Worm (Caenorhabditis elegans) whole organism, young adult: ENCODE results near the gene pnc-1.
A peak's percentile ranks its signal among the peaks of the same experiment; 100 is the strongest.

Experiments
- B0261.1 ChIP-seq: sonication (generic microtip); optimal IDR thresholded peaks from 2 replicates; lab custom pipeline; 2016; ENCODE audit warnings: mild to moderate bottlenecking, missing genetic modification characterization, moderate library complexity, missing compliant biosample characterization
- C06A6.2 ChIP-seq: fragments of 200-800 bp; sonication (Bioruptor generic); conservative IDR thresholded peaks from 2 replicates; pipeline ENCODE4 v1.3.6; 2022; ENCODE audit warnings: missing genetic modification characterization, missing compliant biosample characterization
- F39B2.1 ChIP-seq: fragments of 200-800 bp; sonication (Bioruptor generic); IDR thresholded peaks from 2 replicates; pipeline ENCODE4 v1.3.6; 2022; ENCODE audit warnings: missing genetic modification reagents, missing genetic modification characterization, missing compliant biosample characterization
- F52B5.7 ChIP-seq: sonication (generic microtip); optimal IDR thresholded peaks from 2 replicates; lab custom pipeline; 2016; ENCODE audit warnings: mild to moderate bottlenecking, missing genetic modification characterization, missing compliant biosample characterization
- K11D2.4 ChIP-seq: fragments of 200-800 bp; sonication (Bioruptor generic); IDR thresholded peaks from 2 replicates; pipeline ENCODE4 v1.3.6; 2022; ENCODE audit warnings: missing genetic modification reagents, missing genetic modification characterization, missing compliant biosample characterization
- K12H6.12 ChIP-seq: fragments of 200-800 bp; sonication (Bioruptor generic); optimal IDR thresholded peaks from 2 replicates; lab custom pipeline; 2018; ENCODE audit warnings: mild to moderate bottlenecking, missing genetic modification characterization, missing compliant biosample characterization
- T26A5.8 ChIP-seq: sonication (generic microtip); optimal IDR thresholded peaks from 2 replicates; lab custom pipeline; 2016; ENCODE audit warnings: missing genetic modification characterization, missing compliant biosample characterization
- Y53F4B.3 ChIP-seq: fragments of 200-800 bp; sonication (Bioruptor generic); IDR thresholded peaks from 2 replicates; pipeline ENCODE4 v1.3.6; 2022; ENCODE audit warnings: missing genetic modification reagents, missing genetic modification characterization, missing compliant biosample characterization
- Y79H2A.3 ChIP-seq: fragments of 200-800 bp; sonication (Bioruptor generic); conservative IDR thresholded peaks from 2 replicates; pipeline ENCODE4 v1.3.6; 2022; ENCODE audit warnings: missing genetic modification reagents, missing genetic modification characterization, missing compliant biosample characterization
- athp-1 ChIP-seq: sonication (generic microtip); optimal IDR thresholded peaks from 2 replicates; lab custom pipeline; 2017; ENCODE audit warnings: mild to moderate bottlenecking, missing genetic modification characterization, missing compliant biosample characterization
- cebp-1 ChIP-seq, 2 experiments: fragments of 200-800 bp in 1 of 2; sonication (Bioruptor generic) in 1 of 2; sonication (generic microtip) in 1 of 2; IDR thresholded peaks in 1 of 2; optimal IDR thresholded peaks in 1 of 2; 2 replicates each; pipeline versions ENCODE4 v1.3.6 to Lab custom; 2017 to 2022; ENCODE audit warnings: missing compliant biosample characterization in 2 of 2, missing genetic modification characterization in 2 of 2, mild to moderate bottlenecking in 1 of 2, missing genetic modification reagents in 1 of 2, moderate library complexity in 1 of 2
- ceh-40 ChIP-seq: fragments of 200-800 bp; sonication (Bioruptor generic); IDR thresholded peaks from 2 replicates; pipeline ENCODE4 v1.3.6; 2022; ENCODE audit warnings: missing genetic modification characterization, missing compliant biosample characterization
- chd-7 ChIP-seq: sonication (generic microtip); optimal IDR thresholded peaks from 2 replicates; lab custom pipeline; 2016; ENCODE audit warnings: mild to moderate bottlenecking, missing genetic modification characterization, moderate library complexity, missing compliant biosample characterization
- dox-1 ChIP-seq: fragments of 200-800 bp; sonication (Bioruptor generic); IDR thresholded peaks from 2 replicates; pipeline ENCODE4 v1.3.6; 2022; ENCODE audit warnings: missing genetic modification reagents, missing genetic modification characterization, missing compliant biosample characterization
- dpff-1 ChIP-seq: sonication (generic microtip); optimal IDR thresholded peaks from 2 replicates; lab custom pipeline; 2017; ENCODE audit warnings: mild to moderate bottlenecking, missing genetic modification characterization, missing compliant biosample characterization
- efl-1 ChIP-seq: fragments of 150-350 bp; optimal IDR thresholded peaks from 2 replicates; lab custom pipeline; 2014; ENCODE audit warnings: missing biosample characterization, missing genetic modification reagents, missing genetic modification characterization
- gei-17 ChIP-seq: fragments of 200-800 bp; sonication (Bioruptor generic); optimal IDR thresholded peaks from 2 replicates; lab custom pipeline; 2018; ENCODE audit warnings: mild to moderate bottlenecking, missing genetic modification characterization, missing compliant biosample characterization
- him-1 ChIP-seq: sonication (generic microtip); optimal IDR thresholded peaks from 2 replicates; lab custom pipeline; 2016; ENCODE audit warnings: missing genotype, missing genetic modification reagents, missing genetic modification characterization, missing compliant biosample characterization
- hlh-12 ChIP-seq: sonication (generic microtip); optimal IDR thresholded peaks from 2 replicates; lab custom pipeline; 2016; ENCODE audit warnings: missing genetic modification characterization, missing compliant biosample characterization
- hmg-1.2 ChIP-seq: fragments of 200-800 bp; sonication (Bioruptor generic); IDR thresholded peaks from 2 replicates; pipeline ENCODE4 v1.3.6; 2022; ENCODE audit warnings: missing genetic modification reagents, missing genetic modification characterization, missing compliant biosample characterization
- lin-54 ChIP-seq: fragments of 200-800 bp; sonication (Bioruptor generic); optimal IDR thresholded peaks from 2 replicates; lab custom pipeline; 2018; ENCODE audit warnings: mild to moderate bottlenecking, missing genetic modification characterization, missing compliant biosample characterization
- madf-10 ChIP-seq: sonication (generic microtip); optimal IDR thresholded peaks from 2 replicates; lab custom pipeline; 2016; ENCODE audit warnings: mild to moderate bottlenecking, missing genetic modification characterization, missing compliant biosample characterization
- madf-3 ChIP-seq: fragments of 200-800 bp; sonication (Bioruptor generic); IDR thresholded peaks from 2 replicates; pipeline ENCODE4 v1.3.6; 2022; ENCODE audit warnings: missing genetic modification reagents, missing genetic modification characterization, missing compliant biosample characterization
- madf-6 ChIP-seq: fragments of 200-800 bp; sonication (Bioruptor generic); IDR thresholded peaks from 2 replicates; pipeline ENCODE4 v1.3.6; 2022; ENCODE audit warnings: missing genetic modification reagents, missing genetic modification characterization, missing compliant biosample characterization
- mcd-1 ChIP-seq: fragments of 200-800 bp; sonication (Bioruptor generic); IDR thresholded peaks from 2 replicates; pipeline ENCODE4 v1.3.6; 2022; ENCODE audit warnings: missing genetic modification reagents, missing genetic modification characterization, missing compliant biosample characterization
- mel-28 ChIP-seq: sonication (generic microtip); optimal IDR thresholded peaks from 2 replicates; lab custom pipeline; 2016; ENCODE audit warnings: borderline replicate concordance, mild to moderate bottlenecking, missing genetic modification characterization, missing compliant biosample characterization
- mes-4 ChIP-seq: sonication (generic microtip); optimal IDR thresholded peaks from 2 replicates; lab custom pipeline; 2016; ENCODE audit warnings: missing genotype, missing genetic modification characterization, missing compliant biosample characterization
- mxl-1 ChIP-seq: sonication (generic microtip); optimal IDR thresholded peaks from 2 replicates; lab custom pipeline; 2016; ENCODE audit warnings: missing genetic modification characterization, missing compliant biosample characterization
- nfyb-1 ChIP-seq: fragments of 200-800 bp; sonication (Bioruptor generic); IDR thresholded peaks from 2 replicates; pipeline ENCODE4 v1.3.6; 2022; ENCODE audit warnings: missing genetic modification reagents, missing genetic modification characterization, missing compliant biosample characterization
- sdz-38 ChIP-seq: sonication (generic microtip); optimal IDR thresholded peaks from 2 replicates; lab custom pipeline; 2016; ENCODE audit warnings: missing genotype, missing genetic modification characterization, missing compliant biosample characterization
- snpc-3.4 ChIP-seq: sonication (generic microtip); optimal IDR thresholded peaks from 2 replicates; lab custom pipeline; 2017; ENCODE audit warnings: missing genetic modification characterization, mild to moderate bottlenecking, missing compliant biosample characterization, antibody characterized with exemption, moderate library complexity, missing genotype, missing genetic modification reagents
- zfh-2 ChIP-seq: fragments of 200-800 bp; sonication (Bioruptor generic); conservative IDR thresholded peaks from 2 replicates; pipeline ENCODE4 v1.3.6; 2022; ENCODE audit warnings: missing genetic modification reagents, missing genetic modification characterization, missing compliant biosample characterization
- zim-3 ChIP-seq: sonication (generic microtip); optimal IDR thresholded peaks from 2 replicates; lab custom pipeline; 2017; ENCODE audit warnings: mild to moderate bottlenecking, missing genetic modification characterization, moderate library complexity, missing compliant biosample characterization
- ztf-22 ChIP-seq: fragments of 200-800 bp; sonication (Bioruptor generic); optimal IDR thresholded peaks from 2 replicates; lab custom pipeline; 2018; ENCODE audit warnings: mild to moderate bottlenecking, missing genetic modification characterization, moderate library complexity, missing compliant biosample characterization
- ztf-28 ChIP-seq: fragments of 200-800 bp; sonication (Bioruptor generic); IDR thresholded peaks from 2 replicates; pipeline ENCODE4 v1.3.6; 2022; ENCODE audit warnings: missing genetic modification reagents, missing genetic modification characterization, missing compliant biosample characterization
- ztf-3 ChIP-seq: fragments of 200-800 bp; sonication (Bioruptor generic); optimal IDR thresholded peaks from 2 replicates; lab custom pipeline; 2018; ENCODE audit warnings: mild to moderate bottlenecking, missing genetic modification characterization, missing compliant biosample characterization

The pnc-1 gene

ce11 chrIV:218252-218651, 34.0 kb downstream of the pnc-1 start, which contains the start of gene prdx-6:
Gene prdx-6 (plus strand): TSS chrIV:218552.
- TF ChIP-seq mel-28 (tag; lab: Kevin White, UChicago), result no peak
- no peak for TF ChIP-seq mcd-1 (GFP tag; lab: Robert Waterston, UW)
- no peak for TF ChIP-seq madf-3 (GFP tag; lab: Robert Waterston, UW)
- no peak for TF ChIP-seq ceh-40 (GFP tag; lab: Robert Waterston, UW)
- TF ChIP-seq gei-17 (GFP tag; lab: Kevin White, UChicago), result no peak
- no peak for TF ChIP-seq T26A5.8 (tag; lab: Kevin White, UChicago)
- no peak for TF ChIP-seq chd-7
- no peak for TF ChIP-seq snpc-3.4 (tag; lab: Kevin White, UChicago)
- no peak for TF ChIP-seq Y79H2A.3 (GFP tag; lab: Robert Waterston, UW)
- TF ChIP-seq ztf-28 (GFP tag; lab: Robert Waterston, UW), result no peak
- no peak for TF ChIP-seq efl-1 (GFP tag; lab: Kevin White, UChicago)
- no peak for TF ChIP-seq madf-10 (tag; lab: Kevin White, UChicago)
- no peak for TF ChIP-seq F39B2.1
- TF ChIP-seq Y53F4B.3 (GFP tag; lab: Robert Waterston, UW), result no peak
- TF ChIP-seq mes-4 (tag; lab: Kevin White, UChicago), result no peak
- no peak for TF ChIP-seq K12H6.12 (tag; lab: Kevin White, UChicago)
- no peak for TF ChIP-seq ztf-3 (GFP tag; lab: Kevin White, UChicago)

- TF ChIP-seq dox-1 (GFP tag; lab: Robert Waterston, UW) (peak; percentile 29; the same call in 1 of the 2 replicates), zim-3 (tag; lab: Kevin White, UChicago) (peak; percentile 95)
These were observed 46.4 kb downstream of the pnc-1 start for ce11 chrIV:230714-231113.

- TF ChIP-seq sdz-38 (tag; lab: Kevin White, UChicago), result no peak
- no peak for TF ChIP-seq dpff-1 (tag; lab: Kevin White, UChicago)
- no peak for TF ChIP-seq madf-10 (tag; lab: Kevin White, UChicago)
- TF ChIP-seq cebp-1 (GFP tag; IDR thresholded peaks at IDR 0.05; lab: Robert Waterston, UW), result no peak
- no peak for TF ChIP-seq cebp-1 (tag; optimal IDR thresholded peaks at IDR 0.05; lab: Kevin White, UChicago)
- no peak for TF ChIP-seq chd-7
- no peak for TF ChIP-seq F52B5.7
- TF ChIP-seq hmg-1.2 (GFP tag; lab: Robert Waterston, UW), result no peak
- TF ChIP-seq ztf-22 (GFP tag; lab: Kevin White, UChicago), result no peak
- TF ChIP-seq B0261.1 (tag; lab: Kevin White, UChicago), result no peak
- TF ChIP-seq lin-54 (GFP tag; lab: Kevin White, UChicago), result no peak
- no peak for TF ChIP-seq him-1
- TF ChIP-seq nfyb-1 (GFP tag; lab: Robert Waterston, UW), result no peak
- no peak for TF ChIP-seq hlh-12 (tag; lab: Kevin White, UChicago)
- TF ChIP-seq K11D2.4 (GFP tag; lab: Robert Waterston, UW), result no peak
- TF ChIP-seq zfh-2 (GFP tag; lab: Robert Waterston, UW), result no peak
- TF ChIP-seq mxl-1 (tag; lab: Kevin White, UChicago), result no peak
- TF ChIP-seq C06A6.2 (GFP tag; lab: Robert Waterston, UW), result no peak
- TF ChIP-seq madf-6, result no peak
- TF ChIP-seq athp-1, result no peak
These were observed 47.4 kb downstream of the pnc-1 start, which contains the start of gene gtf-2H1 for ce11 chrIV:231673-232072. Gene gtf-2H1 (minus strand): TSS chrIV:231773.
